Worm (Caenorhabditis elegans): ENCODE measurements around the gene cdh-4.

DNA sequence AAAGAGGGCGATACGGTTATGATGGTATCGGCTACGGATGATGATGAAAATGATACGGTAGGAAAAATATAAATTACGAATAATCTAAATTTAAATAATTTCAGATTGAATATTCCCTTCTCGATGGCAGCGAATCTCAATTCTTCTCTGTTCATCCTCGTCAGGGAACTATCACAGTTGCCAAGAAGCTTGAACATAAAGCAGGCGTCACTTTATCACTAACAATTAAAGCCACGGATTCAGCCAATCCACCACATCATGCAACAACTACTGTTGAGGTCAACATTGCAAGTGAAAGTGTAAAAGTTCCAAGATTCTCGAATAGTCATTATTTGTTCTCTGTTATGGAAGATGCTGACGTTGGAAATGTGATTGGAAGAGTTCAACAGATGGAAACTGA, 10.8 kb downstream of the cdh-4 start:
- no peak for TF ChIP-seq nhr-237 (tag; optimal IDR thresholded peaks at IDR 0.05)
- TF ChIP-seq lsy-2 (tag; optimal IDR thresholded peaks at IDR 0.05), result no peak
- no peak for TF ChIP-seq ztf-11 (tag; optimal IDR thresholded peaks at IDR 0.05)
- no peak for TF ChIP-seq nhr-12 (tag; optimal IDR thresholded peaks at IDR 0.05)
- no peak for TF ChIP-seq sptf-1 (tag; optimal IDR thresholded peaks at IDR 0.05)
- TF ChIP-seq unc-39 (tag; optimal IDR thresholded peaks at IDR 0.05), result no peak
- no peak for TF ChIP-seq unc-62 (GFP tag; optimal IDR thresholded peaks at IDR 0.05)
- TF ChIP-seq mep-1 (tag; optimal IDR thresholded peaks at IDR 0.05), result no peak
- no peak for TF ChIP-seq snpc-4 (tag; optimal IDR thresholded peaks at IDR 0.05)
- no peak for TF ChIP-seq M03D4.4 (tag; optimal IDR thresholded peaks at IDR 0.05)
- no peak for TF ChIP-seq elt-3 (tag; optimal IDR thresholded peaks at IDR 0.05)
- no peak for TF ChIP-seq tbx-8 (GFP tag; optimal IDR thresholded peaks at IDR 0.05)
- no peak for TF ChIP-seq ham-2 (GFP tag; optimal IDR thresholded peaks at IDR 0.05)
- no peak for TF ChIP-seq elt-1 (tag; optimal IDR thresholded peaks at IDR 0.05; ENCODE audit: borderline replicate concordance, insufficient read depth)
